Worm (Caenorhabditis elegans) whole organism, young adult: ENCODE data around the gene Y48A5A.1.
A peak's percentile ranks its signal among the peaks of the same experiment; 100 is the strongest.

Experiments
- F33H1.4 ChIP-seq: fragments of 200-800 bp; sonication (Bioruptor generic); IDR thresholded peaks from 2 replicates; pipeline ENCODE4 v1.3.6; 2022; ENCODE audit warnings: missing genetic modification reagents, missing genetic modification characterization, missing compliant biosample characterization
- F37B4.10 ChIP-seq: fragments of 200-800 bp; sonication (Bioruptor generic); IDR thresholded peaks from 2 replicates; pipeline ENCODE4 v1.3.6; 2022; ENCODE audit warnings: missing genetic modification characterization, missing compliant biosample characterization
- F52B5.7 ChIP-seq: sonication (generic microtip); optimal IDR thresholded peaks from 2 replicates; lab custom pipeline; 2016; ENCODE audit warnings: mild to moderate bottlenecking, missing genetic modification characterization, missing compliant biosample characterization
- F55B11.4 ChIP-seq: sonication (generic microtip); optimal IDR thresholded peaks from 2 replicates; lab custom pipeline; 2016; ENCODE audit warnings: missing compliant biosample characterization, missing genetic modification characterization, borderline replicate concordance; ENCODE audit not compliant: insufficient read depth
- K12H6.12 ChIP-seq: fragments of 200-800 bp; sonication (Bioruptor generic); optimal IDR thresholded peaks from 2 replicates; lab custom pipeline; 2018; ENCODE audit warnings: mild to moderate bottlenecking, missing genetic modification characterization, missing compliant biosample characterization
- Y53F4B.3 ChIP-seq: fragments of 200-800 bp; sonication (Bioruptor generic); IDR thresholded peaks from 2 replicates; pipeline ENCODE4 v1.3.6; 2022; ENCODE audit warnings: missing genetic modification reagents, missing genetic modification characterization, missing compliant biosample characterization
- Y56A3A.18 ChIP-seq: fragments of 200-800 bp; sonication (Bioruptor generic); IDR thresholded peaks from 2 replicates; pipeline ENCODE4 v1.3.6; 2022; ENCODE audit warnings: missing genetic modification reagents, missing genetic modification characterization, missing compliant biosample characterization
- Y95B8A.8 ChIP-seq: fragments of 200-800 bp; sonication (Bioruptor generic); IDR thresholded peaks from 2 replicates; pipeline ENCODE4 v1.3.6; 2022; ENCODE audit warnings: missing genetic modification reagents, missing genetic modification characterization, missing compliant biosample characterization
- ama-1 ChIP-seq, 3 experiments: fragments of 150-350 bp in 1 of 3; sonication (generic microtip) in 2 of 3; optimal IDR thresholded peaks; 2 replicates each; lab custom pipeline; 2014 to 2018; ENCODE audit warnings: missing biosample characterization in 2 of 3, missing genetic modification characterization in 2 of 3, missing genetic modification reagents in 2 of 3
- attf-3 ChIP-seq: fragments of 200-800 bp; sonication (Bioruptor generic); conservative IDR thresholded peaks from 2 replicates; pipeline ENCODE4 v1.3.6; 2022; ENCODE audit warnings: missing genetic modification reagents, missing genetic modification characterization, missing compliant biosample characterization
- attf-5 ChIP-seq: fragments of 200-800 bp; sonication (Bioruptor generic); optimal IDR thresholded peaks from 2 replicates; lab custom pipeline; 2018; ENCODE audit warnings: mild to moderate bottlenecking, missing genetic modification characterization, missing compliant biosample characterization
- bed-2 ChIP-seq: fragments of 200-800 bp; sonication (Bioruptor generic); IDR thresholded peaks from 2 replicates; pipeline ENCODE4 v1.3.6; 2022; ENCODE audit warnings: missing genetic modification reagents, missing genetic modification characterization, missing compliant biosample characterization
- ccch-3 ChIP-seq: fragments of 200-800 bp; sonication (Bioruptor generic); optimal IDR thresholded peaks from 2 replicates; lab custom pipeline; 2018; ENCODE audit warnings: mild to moderate bottlenecking, missing genetic modification characterization, missing compliant biosample characterization
- cebp-1 ChIP-seq, 2 experiments: fragments of 200-800 bp in 1 of 2; sonication (Bioruptor generic) in 1 of 2; sonication (generic microtip) in 1 of 2; IDR thresholded peaks in 1 of 2; optimal IDR thresholded peaks in 1 of 2; 2 replicates each; pipeline versions ENCODE4 v1.3.6 to Lab custom; 2017 to 2022; ENCODE audit warnings: missing compliant biosample characterization in 2 of 2, missing genetic modification characterization in 2 of 2, mild to moderate bottlenecking in 1 of 2, missing genetic modification reagents in 1 of 2, moderate library complexity in 1 of 2
- ceh-100 ChIP-seq: fragments of 200-800 bp; sonication (Bioruptor generic); IDR thresholded peaks from 2 replicates; pipeline ENCODE4 v1.3.6; 2022; ENCODE audit warnings: missing genetic modification reagents, missing genetic modification characterization, missing compliant biosample characterization
- ceh-27 ChIP-seq: fragments of 200-800 bp; sonication (Bioruptor generic); optimal IDR thresholded peaks from 2 replicates; lab custom pipeline; 2018; ENCODE audit warnings: mild to moderate bottlenecking, missing genetic modification characterization, moderate library complexity, missing compliant biosample characterization
- ceh-91 ChIP-seq: fragments of 200-800 bp; sonication (Bioruptor generic); IDR thresholded peaks from 2 replicates; pipeline ENCODE4 v1.3.6; 2022; ENCODE audit warnings: missing genetic modification reagents, missing genetic modification characterization, missing compliant biosample characterization
- dox-1 ChIP-seq: fragments of 200-800 bp; sonication (Bioruptor generic); IDR thresholded peaks from 2 replicates; pipeline ENCODE4 v1.3.6; 2022; ENCODE audit warnings: missing genetic modification reagents, missing genetic modification characterization, missing compliant biosample characterization
- dpff-1 ChIP-seq: sonication (generic microtip); optimal IDR thresholded peaks from 2 replicates; lab custom pipeline; 2017; ENCODE audit warnings: mild to moderate bottlenecking, missing genetic modification characterization, missing compliant biosample characterization
- dpl-1 ChIP-seq: fragments of 150-350 bp; optimal IDR thresholded peaks from 2 replicates; lab custom pipeline; 2014; ENCODE audit warnings: missing biosample characterization, missing genetic modification reagents, missing genetic modification characterization
- efl-1 ChIP-seq: fragments of 150-350 bp; optimal IDR thresholded peaks from 2 replicates; lab custom pipeline; 2014; ENCODE audit warnings: missing biosample characterization, missing genetic modification reagents, missing genetic modification characterization
- fkh-3 ChIP-seq: sonication (generic microtip); optimal IDR thresholded peaks from 2 replicates; lab custom pipeline; 2016; ENCODE audit warnings: mild to moderate bottlenecking, missing genetic modification characterization, missing compliant biosample characterization
- him-1 ChIP-seq: sonication (generic microtip); optimal IDR thresholded peaks from 2 replicates; lab custom pipeline; 2016; ENCODE audit warnings: missing genotype, missing genetic modification reagents, missing genetic modification characterization, missing compliant biosample characterization
- hsf-1 ChIP-seq: fragments of 200-800 bp; sonication (Bioruptor generic); IDR thresholded peaks from 2 replicates; pipeline ENCODE4 v1.3.6; 2022; ENCODE audit warnings: missing genetic modification reagents, missing genetic modification characterization, missing compliant biosample characterization
- let-607 ChIP-seq, 2 experiments: fragments of 200-800 bp in 1 of 2; sonication (Bioruptor generic) in 1 of 2; sonication (generic microtip) in 1 of 2; optimal IDR thresholded peaks; 2 replicates each; lab custom pipeline; 2016 to 2018; ENCODE audit warnings: mild to moderate bottlenecking in 2 of 2, missing compliant biosample characterization in 2 of 2, missing genetic modification characterization in 2 of 2, moderate library complexity in 2 of 2, missing genotype in 1 of 2
- lin-54 ChIP-seq: fragments of 200-800 bp; sonication (Bioruptor generic); optimal IDR thresholded peaks from 2 replicates; lab custom pipeline; 2018; ENCODE audit warnings: mild to moderate bottlenecking, missing genetic modification characterization, missing compliant biosample characterization
- lsl-1 ChIP-seq: fragments of 200-800 bp; sonication (Bioruptor generic); optimal IDR thresholded peaks from 2 replicates; lab custom pipeline; 2018; ENCODE audit warnings: mild to moderate bottlenecking, missing genetic modification characterization, moderate library complexity, missing compliant biosample characterization
- madf-10 ChIP-seq: sonication (generic microtip); optimal IDR thresholded peaks from 2 replicates; lab custom pipeline; 2016; ENCODE audit warnings: mild to moderate bottlenecking, missing genetic modification characterization, missing compliant biosample characterization
- madf-3 ChIP-seq: fragments of 200-800 bp; sonication (Bioruptor generic); IDR thresholded peaks from 2 replicates; pipeline ENCODE4 v1.3.6; 2022; ENCODE audit warnings: missing genetic modification reagents, missing genetic modification characterization, missing compliant biosample characterization
- madf-6 ChIP-seq: fragments of 200-800 bp; sonication (Bioruptor generic); IDR thresholded peaks from 2 replicates; pipeline ENCODE4 v1.3.6; 2022; ENCODE audit warnings: missing genetic modification reagents, missing genetic modification characterization, missing compliant biosample characterization
- mcd-1 ChIP-seq: fragments of 200-800 bp; sonication (Bioruptor generic); IDR thresholded peaks from 2 replicates; pipeline ENCODE4 v1.3.6; 2022; ENCODE audit warnings: missing genetic modification reagents, missing genetic modification characterization, missing compliant biosample characterization
- nhr-120 ChIP-seq: fragments of 200-800 bp; sonication (Bioruptor generic); IDR thresholded peaks from 2 replicates; pipeline ENCODE4 v1.3.6; 2022; ENCODE audit warnings: missing genetic modification characterization, missing compliant biosample characterization
- nhr-80 ChIP-seq: sonication (generic microtip); optimal IDR thresholded peaks from 2 replicates; lab custom pipeline; 2016; ENCODE audit warnings: missing genetic modification characterization, missing compliant biosample characterization
- rpc-1 ChIP-seq, 2 experiments: fragments of 150-350 bp in 1 of 2; sonication (generic microtip) in 1 of 2; optimal IDR thresholded peaks; 2 replicates each; lab custom pipeline; 2014 to 2018; ENCODE audit warnings: missing biosample characterization in 1 of 2, missing genetic modification characterization in 1 of 2, missing genetic modification reagents in 1 of 2, missing genotype in 1 of 2
- somi-1 ChIP-seq: fragments of 200-800 bp; sonication (Bioruptor generic); optimal IDR thresholded peaks from 2 replicates; lab custom pipeline; 2018; ENCODE audit warnings: mild to moderate bottlenecking, missing genetic modification characterization, missing compliant biosample characterization
- tbp1 ChIP-seq: fragments of 200-800 bp; sonication (Bioruptor generic); optimal IDR thresholded peaks from 2 replicates; lab custom pipeline; 2018; ENCODE audit warnings: mild to moderate bottlenecking, missing genetic modification characterization, missing compliant biosample characterization
- xnd-1 ChIP-seq: sonication (generic microtip); optimal IDR thresholded peaks from 2 replicates; lab custom pipeline; 2016; ENCODE audit warnings: missing genotype, missing genetic modification reagents, missing genetic modification characterization, missing compliant biosample characterization
- zfh-2 ChIP-seq: fragments of 200-800 bp; sonication (Bioruptor generic); conservative IDR thresholded peaks from 2 replicates; pipeline ENCODE4 v1.3.6; 2022; ENCODE audit warnings: missing genetic modification reagents, missing genetic modification characterization, missing compliant biosample characterization
- ztf-25 ChIP-seq: fragments of 200-800 bp; sonication (Bioruptor generic); IDR thresholded peaks from 2 replicates; pipeline ENCODE4 v1.3.6; 2022; ENCODE audit warnings: missing genetic modification reagents, missing genetic modification characterization, missing compliant biosample characterization
- ztf-28 ChIP-seq: fragments of 200-800 bp; sonication (Bioruptor generic); IDR thresholded peaks from 2 replicates; pipeline ENCODE4 v1.3.6; 2022; ENCODE audit warnings: missing genetic modification reagents, missing genetic modification characterization, missing compliant biosample characterization
- ztf-6 ChIP-seq: fragments of 200-800 bp; sonication (Bioruptor generic); IDR thresholded peaks from 2 replicates; pipeline ENCODE4 v1.3.6; 2022; ENCODE audit warnings: missing genetic modification reagents, missing genetic modification characterization, missing compliant biosample characterization

Y48A5A.1 gene

ce11 chrIV:1973372-1973771, 8.1 kb downstream of the Y48A5A.1 start, which contains the start of gene Y76B12C.3:
Gene Y76B12C.3, plus strand, starts transcription at chrIV:1973705.
- no peak for TF ChIP-seq xnd-1 (tag; lab: Kevin White, UChicago)
- TF ChIP-seq ztf-6 (GFP tag; lab: Robert Waterston, UW), result no peak
- TF ChIP-seq ama-1 (optimal IDR thresholded peaks at IDR 0.05; lab: Kevin White, UChicago), result no peak
- TF ChIP-seq ama-1 (GFP tag; optimal IDR thresholded peaks at IDR 0.05; lab: Kevin White, UChicago), result no peak
- TF ChIP-seq dpl-1 (GFP tag; lab: Kevin White, UChicago), result no peak
- no peak for TF ChIP-seq fkh-3 (tag; lab: Kevin White, UChicago)
- TF ChIP-seq F52B5.7 (tag; lab: Kevin White, UChicago), result no peak
- no peak for TF ChIP-seq bed-2 (GFP tag; lab: Robert Waterston, UW)
- TF ChIP-seq madf-3, result no peak
- TF ChIP-seq ceh-91 (GFP tag; lab: Robert Waterston, UW), result no peak
- no peak for TF ChIP-seq ccch-3 (GFP tag; lab: Kevin White, UChicago)
- no peak for TF ChIP-seq Y95B8A.8 (GFP tag; lab: Robert Waterston, UW)
- no peak for TF ChIP-seq somi-1 (GFP tag; lab: Kevin White, UChicago)

ce11 chrIV:1975594-1975993, 10.3 kb downstream of the Y48A5A.1 start:
- no peak for TF ChIP-seq Y53F4B.3 (GFP tag; lab: Robert Waterston, UW)
- TF ChIP-seq nhr-120 (GFP tag; lab: Robert Waterston, UW), result no peak
- no peak for TF ChIP-seq dpff-1
- TF ChIP-seq hsf-1 (GFP tag; lab: Robert Waterston, UW), result no peak
- no peak for TF ChIP-seq Y95B8A.8 (GFP tag; lab: Robert Waterston, UW)
- TF ChIP-seq K12H6.12, result no peak
- no peak for TF ChIP-seq ccch-3 (GFP tag; lab: Kevin White, UChicago)
- no peak for TF ChIP-seq F37B4.10 (GFP tag; lab: Robert Waterston, UW)

- TF ChIP-seq fkh-3 (tag; lab: Kevin White, UChicago) (no peak), Y53F4B.3 (GFP tag; lab: Robert Waterston, UW) (no peak)
Observed at ce11 chrIV:1979782-1980181, 14.5 kb downstream of the Y48A5A.1 start, which contains the start of gene Y76B12C.8. Gene Y76B12C.8, plus strand, starts transcription at chrIV:1979988.

ce11 chrIV:1980961-1981446, 15.7 kb downstream of the Y48A5A.1 start, which contains the start of gene Y76B12C.6:
Gene Y76B12C.6, plus strand, starts transcription at chrIV:1981396.
- TF ChIP-seq ztf-28 (GFP tag; lab: Robert Waterston, UW), result 0 out of 2 replicates have a peak, but pooled peaks have one; percentile 34
- no peak for TF ChIP-seq nhr-80 (tag; lab: Kevin White, UChicago)
- no peak for TF ChIP-seq F55B11.4
- no peak for TF ChIP-seq ztf-25 (GFP tag; lab: Robert Waterston, UW)
- no peak for TF ChIP-seq cebp-1 (GFP tag; IDR thresholded peaks at IDR 0.05; lab: Robert Waterston, UW)
- peak; percentile 48 for TF ChIP-seq cebp-1 (tag; optimal IDR thresholded peaks at IDR 0.05; lab: Kevin White, UChicago)
- peak; percentile 47 for TF ChIP-seq ceh-100 (GFP tag; lab: Robert Waterston, UW)
- TF ChIP-seq lsl-1 (GFP tag; lab: Kevin White, UChicago), result peak; percentile 20
- TF ChIP-seq rpc-1 (optimal IDR thresholded peaks at IDR 0.05; lab: Kevin White, UChicago), result no peak
- no peak for TF ChIP-seq rpc-1 (tag; optimal IDR thresholded peaks at IDR 0.05; lab: Kevin White, UChicago)
- TF ChIP-seq F33H1.4, result 0 out of 2 replicates have a peak, but pooled peaks have one; percentile 18
- TF ChIP-seq lin-54 (GFP tag; lab: Kevin White, UChicago), result peak; percentile 10
- peak; percentile 53 for TF ChIP-seq mcd-1 (GFP tag; lab: Robert Waterston, UW)
- no peak for TF ChIP-seq zfh-2 (GFP tag; lab: Robert Waterston, UW)
- peak; percentile 39 for TF ChIP-seq dpl-1 (GFP tag; lab: Kevin White, UChicago)
- no peak for TF ChIP-seq let-607 (tag; optimal IDR thresholded peaks at IDR 0.05; lab: Kevin White, UChicago)
- TF ChIP-seq efl-1 (GFP tag; lab: Kevin White, UChicago), result peak; percentile 55
- peak; percentile 48 for TF ChIP-seq madf-6 (GFP tag; lab: Robert Waterston, UW)
- no peak for TF ChIP-seq him-1 (tag; lab: Kevin White, UChicago)
- no peak for TF ChIP-seq Y56A3A.18 (GFP tag; lab: Robert Waterston, UW)
- TF ChIP-seq ceh-27 (GFP tag; lab: Kevin White, UChicago), result peak; percentile 11
- no peak for TF ChIP-seq madf-10 (tag; lab: Kevin White, UChicago)
- TF ChIP-seq tbp1, result peak; percentile 9
- TF ChIP-seq dox-1 (GFP tag; lab: Robert Waterston, UW), result 0 out of 2 replicates have a peak, but pooled peaks have one; percentile 34
- 0 out of 2 replicates have a peak, but pooled peaks have one; percentile 32 for TF ChIP-seq attf-3
- peak; percentile 40 for TF ChIP-seq attf-5 (GFP tag; lab: Kevin White, UChicago)
